Fruit fly (Drosophila melanogaster) whole organism, embryonic: Measurements from ENCODE around the gene CG15333.

ENCODE experiments used
- Abd-B ChIP-seq: fragments of 200-800 bp; sonication (Bioruptor generic); optimal IDR thresholded peaks from 2 replicates; lab custom pipeline; 2018; ENCODE audit warnings: missing biosample characterization, mild to moderate bottlenecking, missing genetic modification characterization, moderate library complexity
- Aef1 ChIP-seq: fragments of 200-800 bp; sonication (Bioruptor generic); IDR thresholded peaks from 3 replicates; pipeline ENCODE4 v1.3.6; 2022; ENCODE audit warnings: missing biosample characterization, missing genetic modification characterization
- BEAF-32 ChIP-seq: fragments of 200-800 bp; sonication (Bioruptor generic); optimal IDR thresholded peaks from 3 replicates; lab custom pipeline; 2017; ENCODE audit warnings: missing biosample characterization, missing genetic modification characterization, mild to moderate bottlenecking, moderate library complexity, missing genetic modification reagents
- CG10654 ChIP-seq: fragments of 200-800 bp; sonication (Bioruptor generic); optimal IDR thresholded peaks from 2 replicates; lab custom pipeline; 2016; ENCODE audit warnings: missing biosample characterization, missing genetic modification characterization
- CG11093 ChIP-seq: fragments of 200-800 bp; sonication (Bioruptor generic); IDR thresholded peaks from 3 replicates; pipeline ENCODE4 v1.3.6; 2022; ENCODE audit warnings: missing biosample characterization, missing genetic modification characterization
- CG11247 ChIP-seq: fragments of 200-800 bp; sonication (Bioruptor generic); IDR thresholded peaks from 2 replicates; pipeline ENCODE4 v1.3.6; 2022; ENCODE audit warnings: missing biosample characterization, missing genetic modification characterization
- CG11696 ChIP-seq: fragments of 200-800 bp; sonication (Bioruptor generic); IDR thresholded peaks from 2 replicates; pipeline ENCODE4 v1.3.6; 2022; ENCODE audit warnings: missing biosample characterization, missing genetic modification characterization
- CG12391 ChIP-seq: fragments of 200-800 bp; sonication (Bioruptor generic); optimal IDR thresholded peaks from 3 replicates; lab custom pipeline; 2018; ENCODE audit warnings: missing biosample characterization, mild to moderate bottlenecking, missing genetic modification characterization, moderate library complexity
- CG14014 ChIP-seq: fragments of 200-800 bp; sonication (Bioruptor generic); IDR thresholded peaks from 2 replicates; pipeline ENCODE4 v1.3.6; 2022; ENCODE audit warnings: missing biosample characterization, missing genetic modification characterization
- CG15011 ChIP-seq: fragments of 200-800 bp; sonication (Bioruptor generic); optimal IDR thresholded peaks from 3 replicates; lab custom pipeline; 2018; ENCODE audit warnings: missing biosample characterization, mild to moderate bottlenecking, missing genetic modification characterization
- CG1602 ChIP-seq: fragments of 200-800 bp; sonication (Bioruptor generic); optimal IDR thresholded peaks from 3 replicates; lab custom pipeline; 2016; ENCODE audit warnings: missing biosample characterization, missing genetic modification characterization
- CG16863 ChIP-seq: fragments of 200-800 bp; sonication (Bioruptor generic); optimal IDR thresholded peaks from 3 replicates; lab custom pipeline; 2016; ENCODE audit warnings: missing biosample characterization, missing genetic modification characterization
- CG31365 ChIP-seq: fragments of 200-800 bp; sonication (Bioruptor generic); optimal IDR thresholded peaks from 2 replicates; lab custom pipeline; 2018; ENCODE audit warnings: missing biosample characterization, mild to moderate bottlenecking, missing genetic modification characterization
- CG31441 ChIP-seq: fragments of 200-800 bp; sonication (Bioruptor generic); IDR thresholded peaks from 2 replicates; pipeline ENCODE4 v1.3.6; 2022; ENCODE audit warnings: missing biosample characterization, missing genetic modification characterization
- CG33213 ChIP-seq: fragments of 200-800 bp; sonication (Bioruptor generic); optimal IDR thresholded peaks from 3 replicates; lab custom pipeline; 2016; ENCODE audit warnings: missing biosample characterization, missing genetic modification characterization
- CG3995 ChIP-seq: fragments of 200-800 bp; sonication (Bioruptor generic); optimal IDR thresholded peaks from 3 replicates; lab custom pipeline; 2016; ENCODE audit warnings: missing biosample characterization, missing genetic modification characterization
- CG6254 ChIP-seq: fragments of 200-800 bp; sonication (Bioruptor generic); optimal IDR thresholded peaks from 3 replicates; lab custom pipeline; 2017; ENCODE audit warnings: mild to moderate bottlenecking, missing biosample characterization, missing genetic modification reagents, missing genetic modification characterization
- CG7839 ChIP-seq: fragments of 200-800 bp; sonication (Bioruptor generic); optimal IDR thresholded peaks from 3 replicates; lab custom pipeline; 2018; ENCODE audit warnings: missing biosample characterization, mild to moderate bottlenecking, missing genetic modification characterization, moderate library complexity
- Dek ChIP-seq: fragments of 200-800 bp; sonication (Bioruptor generic); optimal IDR thresholded peaks from 3 replicates; lab custom pipeline; 2019; ENCODE audit warnings: missing biosample characterization, mild to moderate bottlenecking, missing genetic modification characterization, moderate library complexity
- Dfd ChIP-seq, 2 experiments: fragments of >200 bp; optimal IDR thresholded peaks; 2 replicates each; lab custom pipeline; 2017; ENCODE audit warnings: missing biosample characterization in 2 of 2, missing genetic modification characterization in 2 of 2
- Dip2 ChIP-seq: fragments of 200-800 bp; sonication (Bioruptor generic); IDR thresholded peaks from 2 replicates; pipeline ENCODE4 v1.3.6; 2022; ENCODE audit warnings: missing biosample characterization, missing genetic modification characterization
- Dip3 ChIP-seq: fragments of 200-800 bp; sonication (Bioruptor generic); optimal IDR thresholded peaks from 3 replicates; lab custom pipeline; 2016; ENCODE audit warnings: missing biosample characterization, missing genetic modification characterization
- Doc3 ChIP-seq: fragments of 200-800 bp; sonication (Bioruptor generic); IDR thresholded peaks from 3 replicates; pipeline ENCODE4 v1.3.6; 2022; ENCODE audit warnings: missing biosample characterization, missing genetic modification characterization; ENCODE audit not compliant: partially characterized antibody
- Lhr ChIP-seq: fragments of 200-800 bp; sonication (Bioruptor generic); optimal IDR thresholded peaks from 3 replicates; lab custom pipeline; 2017; ENCODE audit warnings: mild to moderate bottlenecking, missing biosample characterization, missing genetic modification reagents, missing genetic modification characterization
- Lpt ChIP-seq: fragments of >200 bp; optimal IDR thresholded peaks from 2 replicates; lab custom pipeline; 2018; ENCODE audit warnings: missing biosample characterization, missing genetic modification characterization
- Max ChIP-seq: fragments of 200-800 bp; sonication (Bioruptor generic); optimal IDR thresholded peaks from 2 replicates; lab custom pipeline; 2016; ENCODE audit warnings: missing biosample characterization, mild to moderate bottlenecking, missing genetic modification characterization
- Xrp1 ChIP-seq: fragments of 200-800 bp; sonication (Bioruptor generic); IDR thresholded peaks from 2 replicates; pipeline ENCODE4 v1.3.6; 2022; ENCODE audit warnings: missing biosample characterization, missing genetic modification characterization
- az2 ChIP-seq: fragments of 200-800 bp; sonication (Bioruptor generic); optimal IDR thresholded peaks from 3 replicates; lab custom pipeline; 2016; ENCODE audit warnings: missing biosample characterization, missing genetic modification characterization
- br ChIP-seq: fragments of >200 bp; optimal IDR thresholded peaks from 2 replicates; lab custom pipeline; 2017
- bsh ChIP-seq, 2 experiments: fragments of 200-800 bp; sonication (Bioruptor generic); optimal IDR thresholded peaks; 2 replicates each; lab custom pipeline; 2017 to 2018; ENCODE audit warnings: mild to moderate bottlenecking in 2 of 2, missing biosample characterization in 2 of 2, missing genetic modification characterization in 2 of 2, moderate library complexity in 1 of 2
- corto ChIP-seq: fragments of 200-800 bp; sonication (Bioruptor generic); optimal IDR thresholded peaks from 2 replicates; lab custom pipeline; 2016; ENCODE audit warnings: missing biosample characterization, mild to moderate bottlenecking, missing genetic modification characterization, moderate library complexity
- disco-r ChIP-seq: fragments of 200-800 bp; sonication (Bioruptor generic); optimal IDR thresholded peaks from 2 replicates; lab custom pipeline; 2016; ENCODE audit warnings: missing biosample characterization, missing genetic modification characterization
- fd102C ChIP-seq: fragments of 200-800 bp; sonication (Bioruptor generic); optimal IDR thresholded peaks from 2 replicates; lab custom pipeline; 2018; ENCODE audit warnings: missing biosample characterization, mild to moderate bottlenecking, missing genetic modification characterization, moderate library complexity
- fd96Cb ChIP-seq: fragments of 200-800 bp; sonication (Bioruptor generic); optimal IDR thresholded peaks from 2 replicates; lab custom pipeline; 2018; ENCODE audit warnings: missing biosample characterization, mild to moderate bottlenecking, missing genetic modification characterization, moderate library complexity
- gce ChIP-seq: fragments of 200-800 bp; sonication (Bioruptor generic); IDR thresholded peaks from 3 replicates; pipeline ENCODE4 v1.3.6; 2022; ENCODE audit warnings: missing biosample characterization, missing genetic modification characterization
- gem ChIP-seq: fragments of 200-800 bp; sonication (Bioruptor generic); optimal IDR thresholded peaks from 2 replicates; lab custom pipeline; 2019; ENCODE audit warnings: missing biosample characterization, mild to moderate bottlenecking, missing genetic modification characterization, moderate library complexity
- ken ChIP-seq: fragments of 200-800 bp; sonication (Bioruptor generic); IDR thresholded peaks from 3 replicates; pipeline ENCODE4 v1.3.6; 2022; ENCODE audit warnings: missing biosample characterization, missing genetic modification characterization
- kni ChIP-seq: fragments of 200-800 bp; sonication (Bioruptor generic); optimal IDR thresholded peaks from 3 replicates; lab custom pipeline; 2017; ENCODE audit warnings: mild to moderate bottlenecking, missing biosample characterization, missing genetic modification reagents, missing genetic modification characterization
- pfk ChIP-seq: fragments of 200-800 bp; sonication (Bioruptor generic); optimal IDR thresholded peaks from 2 replicates; lab custom pipeline; 2018; ENCODE audit warnings: missing biosample characterization, mild to moderate bottlenecking, missing genetic modification characterization, moderate library complexity
- pros ChIP-seq: fragments of 200-800 bp; sonication (Bioruptor generic); optimal IDR thresholded peaks from 3 replicates; lab custom pipeline; 2019; ENCODE audit warnings: missing biosample characterization, mild to moderate bottlenecking, missing genetic modification characterization, moderate library complexity
- pum ChIP-seq: fragments of 200-800 bp; sonication (Bioruptor generic); optimal IDR thresholded peaks from 2 replicates; lab custom pipeline; 2016; ENCODE audit warnings: missing biosample characterization, missing genetic modification characterization
- ro ChIP-seq: fragments of 200-800 bp; sonication (Bioruptor generic); IDR thresholded peaks from 2 replicates; pipeline ENCODE4 v1.3.6; 2022; ENCODE audit warnings: missing biosample characterization, missing genetic modification characterization
- run ChIP-seq: fragments of 200-800 bp; sonication (Bioruptor generic); optimal IDR thresholded peaks from 3 replicates; lab custom pipeline; 2018; ENCODE audit warnings: missing biosample characterization, mild to moderate bottlenecking, missing genetic modification characterization
- sc ChIP-seq, 3 experiments: fragments of >200 bp in 2 of 3; fragments of 200-800 bp in 1 of 3; sonication (Bioruptor generic) in 1 of 3; optimal IDR thresholded peaks; 2 replicates in 2 of 3; 3 replicates in 1 of 3; lab custom pipeline; 2017; ENCODE audit warnings: mild to moderate bottlenecking in 1 of 3, missing biosample characterization in 1 of 3, missing genetic modification characterization in 1 of 3, missing genetic modification reagents in 1 of 3
- sisA ChIP-seq: fragments of 200-800 bp; sonication (Bioruptor generic); IDR thresholded peaks from 2 replicates; pipeline ENCODE4 v1.3.6; 2022; ENCODE audit warnings: missing biosample characterization, missing genetic modification characterization
- stc ChIP-seq: fragments of 200-800 bp; sonication (Bioruptor generic); IDR thresholded peaks from 2 replicates; pipeline ENCODE4 v1.3.6; 2022; ENCODE audit warnings: missing biosample characterization, missing genetic modification characterization
- unpg ChIP-seq: fragments of 200-800 bp; sonication (Bioruptor generic); optimal IDR thresholded peaks from 3 replicates; lab custom pipeline; 2018; ENCODE audit warnings: missing biosample characterization, mild to moderate bottlenecking, missing genetic modification characterization, moderate library complexity
- usp ChIP-seq: fragments of >200 bp; optimal IDR thresholded peaks from 2 replicates; lab custom pipeline; 2017; ENCODE audit warnings: missing biosample characterization, missing genetic modification characterization
- yki ChIP-seq: fragments of >200 bp; optimal IDR thresholded peaks from 3 replicates; lab custom pipeline; 2018
- z ChIP-seq: fragments of 200-800 bp; sonication (Bioruptor generic); IDR thresholded peaks from 3 replicates; pipeline ENCODE4 v1.3.6; 2022; ENCODE audit warnings: missing biosample characterization, missing genetic modification characterization

The CG15333 gene

dm6 chrX:8021245-8021644 is at the start of gene CG15333:
TSS of gene CG15333 (minus strand) at chrX:8021345.
- no peak for TF ChIP-seq unpg (GFP tag; lab: Kevin White, UChicago)
- no peak for TF ChIP-seq kni (GFP tag; lab: Kevin White, UChicago)
- no peak for TF ChIP-seq Lhr (GFP tag; lab: Kevin White, UChicago)
- TF ChIP-seq sisA (GFP tag; lab: Robert Waterston, UW), result no peak
- no peak for TF ChIP-seq fd96Cb (tag; lab: Kevin White, UChicago)
- TF ChIP-seq ro (GFP tag; lab: Robert Waterston, UW), result no peak
- no peak for TF ChIP-seq Abd-B (GFP tag; lab: Kevin White, UChicago)
- TF ChIP-seq Dip2 (GFP tag; lab: Robert Waterston, UW), result no peak
- TF ChIP-seq CG31441 (GFP tag; lab: Robert Waterston, UW), result no peak
- no peak for TF ChIP-seq CG16863 (GFP tag; lab: Kevin White, UChicago)
- no peak for TF ChIP-seq stc (GFP tag; lab: Robert Waterston, UW)
- no peak for TF ChIP-seq CG15011 (GFP tag; lab: Kevin White, UChicago)

dm6 chrX:8063223-8063674 is 42.1 kb upstream of the CG15333 start:
- TF ChIP-seq az2 (GFP tag; lab: Kevin White, UChicago), result no peak
- no peak for TF ChIP-seq run (tag; lab: Kevin White, UChicago)
- TF ChIP-seq Dfd (GFP tag; optimal IDR thresholded peaks at IDR 0.05; lab: Kevin White, UChicago), result peak in 1 of 2 experiments; percentile 71
- no peak for TF ChIP-seq CG3995 (GFP tag; lab: Kevin White, UChicago)
- peak in 1 of 2 experiments; percentile 63 for TF ChIP-seq bsh (GFP tag; optimal IDR thresholded peaks at IDR 0.05; lab: Kevin White, UChicago)
- TF ChIP-seq Lpt (GFP tag; lab: Kevin White, UChicago), result no peak
- TF ChIP-seq z (GFP tag; lab: Robert Waterston, UW), result 0 out of 3 replicates have a peak, but pooled peaks have one; percentile 40
- no peak for TF ChIP-seq disco-r (GFP tag; lab: Kevin White, UChicago)
- peak; percentile 98 for TF ChIP-seq CG31365
- TF ChIP-seq yki (lab: Kevin White, UChicago), result no peak
- no peak for TF ChIP-seq BEAF-32 (GFP tag; lab: Kevin White, UChicago)
- TF ChIP-seq CG11093 (GFP tag; lab: Robert Waterston, UW), result no peak
- TF ChIP-seq Max (GFP tag; lab: Kevin White, UChicago), result no peak
- no peak for TF ChIP-seq corto (GFP tag; lab: Kevin White, UChicago)
- TF ChIP-seq Doc3 (GFP tag; lab: Robert Waterston, UW), result no peak
- TF ChIP-seq pfk (GFP tag; lab: Kevin White, UChicago), result no peak
- TF ChIP-seq Aef1 (GFP tag; lab: Robert Waterston, UW), result peak; percentile 83
- no peak for TF ChIP-seq CG6254
- no peak for TF ChIP-seq CG11247 (GFP tag; lab: Robert Waterston, UW)
- peak; percentile 91 for TF ChIP-seq CG11696 (GFP tag; lab: Robert Waterston, UW)
- TF ChIP-seq pros (GFP tag; lab: Kevin White, UChicago), result no peak
- TF ChIP-seq CG1602 (GFP tag; lab: Kevin White, UChicago), result no peak
- TF ChIP-seq Dek (tag; lab: Kevin White, UChicago), result no peak
- TF ChIP-seq sc (optimal IDR thresholded peaks at IDR 0.05; lab: Kevin White, UChicago), result no peak
- no peak for TF ChIP-seq sc (GFP tag; optimal IDR thresholded peaks at IDR 0.05; lab: Kevin White, UChicago)
- no peak for TF ChIP-seq br (lab: Kevin White, UChicago)
- TF ChIP-seq Xrp1, result no peak; the same call in 1 of the 2 replicates
- TF ChIP-seq CG10654, result no peak
- TF ChIP-seq usp, result no peak
- TF ChIP-seq pum (GFP tag; lab: Kevin White, UChicago), result no peak
- no peak for TF ChIP-seq ken (GFP tag; lab: Robert Waterston, UW)
- TF ChIP-seq gce (GFP tag; lab: Robert Waterston, UW), result no peak
- TF ChIP-seq Dip3 (GFP tag; lab: Kevin White, UChicago), result no peak
- no peak for TF ChIP-seq CG7839
- no peak for TF ChIP-seq CG14014 (GFP tag; lab: Robert Waterston, UW)
- TF ChIP-seq CG12391 (tag; lab: Kevin White, UChicago), result no peak
- no peak for TF ChIP-seq fd102C (GFP tag; lab: Kevin White, UChicago)
- no peak for TF ChIP-seq gem (tag; lab: Kevin White, UChicago)
- TF ChIP-seq CG33213 (GFP tag; lab: Kevin White, UChicago), result no peak
